Fruit fly (Drosophila melanogaster): ENCODE data around the gene CkIalpha.

CkIalpha gene

dm6 chrX:12666471-12666884 lies 13.1 kb downstream of the CkIalpha start (continued):
- TF ChIP-seq peb (GFP tag; IDR thresholded peaks at IDR 0.05) (peak; percentile 90), seq (GFP tag; IDR thresholded peaks at IDR 0.05) (peak; percentile 93), CG18011 (GFP tag; optimal IDR thresholded peaks at IDR 0.05) (peak; percentile 64), CG17612 (GFP tag; IDR thresholded peaks at IDR 0.05) (peak; percentile 92), gro (GFP tag; optimal IDR thresholded peaks at IDR 0.05) (peak; percentile 79), dan (GFP tag; IDR thresholded peaks at IDR 0.05) (peak; percentile 79; the same call in 1 of the 2 replicates), CG4854 (GFP tag; optimal IDR thresholded peaks at IDR 0.05) (peak; percentile 81), CG6791 (GFP tag; IDR thresholded peaks at IDR 0.05; ENCODE audit: partially characterized antibody) (no peak), CG12299 (tag; optimal IDR thresholded peaks at IDR 0.05) (peak; percentile 94), caup (GFP tag; optimal IDR thresholded peaks at IDR 0.05; ENCODE audit: severe bottlenecking) (peak; percentile 94), onecut (GFP tag; IDR thresholded peaks at IDR 0.05) (peak; percentile 89), corto (GFP tag; optimal IDR thresholded peaks at IDR 0.05) (peak; percentile 90), cas (GFP tag; IDR thresholded peaks at IDR 0.05) (peak; percentile 93), bab2 (GFP tag; optimal IDR thresholded peaks at IDR 0.05) (peak; percentile 91), Atf6 (GFP tag; IDR thresholded peaks at IDR 0.05) (peak; percentile 94), Dll (GFP tag; IDR thresholded peaks at IDR 0.05; ENCODE audit: partially characterized antibody) (no peak), trh (GFP tag; optimal IDR thresholded peaks at IDR 0.05) (peak; percentile 91), Max (GFP tag; optimal IDR thresholded peaks at IDR 0.05) (peak; percentile 93), sc (optimal IDR thresholded peaks at IDR 0.05) (no peak), sc (GFP tag; optimal IDR thresholded peaks at IDR 0.05) (peak; percentile 89), tin (GFP tag; optimal IDR thresholded peaks at IDR 0.05) (peak; percentile 96), Ssrp (tag; optimal IDR thresholded peaks at IDR 0.05) (peak; percentile 97), rib (GFP tag; IDR thresholded peaks at IDR 0.05) (peak; percentile 96), Gsc (GFP tag; IDR thresholded peaks at IDR 0.05) (no peak; the same call in 1 of the 2 replicates), CG13296 (GFP tag; optimal IDR thresholded peaks at IDR 0.05) (peak; percentile 96), fd96Cb (tag; optimal IDR thresholded peaks at IDR 0.05) (peak; percentile 97), CG10147 (GFP tag; optimal IDR thresholded peaks at IDR 0.05) (peak; percentile 93), CG8089 (GFP tag; optimal IDR thresholded peaks at IDR 0.05) (peak; percentile 66), crp (GFP tag; optimal IDR thresholded peaks at IDR 0.05) (peak in 1 of 2 experiments; percentile 48), org-1 (GFP tag; optimal IDR thresholded peaks at IDR 0.05) (peak; percentile 87), maf-S (GFP tag; optimal IDR thresholded peaks at IDR 0.05) (peak; percentile 70), cwo (GFP tag; optimal IDR thresholded peaks at IDR 0.05) (peak; percentile 95), CG10959 (GFP tag; IDR thresholded peaks at IDR 0.05) (peak; percentile 96), CG6683 (GFP tag; optimal IDR thresholded peaks at IDR 0.05) (peak; percentile 84), CG8290 (GFP tag; optimal IDR thresholded peaks at IDR 0.05) (peak; percentile 91), CG8290 (tag; optimal IDR thresholded peaks at IDR 0.05) (peak; percentile 57 to 60), CTCF (GFP tag; optimal IDR thresholded peaks at IDR 0.05) (peak; percentile 32), Ets65A (GFP tag) (peak; percentile 90), lola (GFP tag; optimal IDR thresholded peaks at IDR 0.05) (peak in 1 of 3 experiments; percentile 98), pzg (GFP tag; optimal IDR thresholded peaks at IDR 0.05) (no peak), Scr (GFP tag; IDR thresholded peaks at IDR 0.05; ENCODE audit: partially characterized antibody) (no peak), Dek (tag; optimal IDR thresholded peaks at IDR 0.05) (peak; percentile 96), CG9437 (GFP tag; optimal IDR thresholded peaks at IDR 0.05) (peak; percentile 90), dpn (GFP tag; optimal IDR thresholded peaks at IDR 0.05) (peak; percentile 85 to 95), dysf (GFP tag; IDR thresholded peaks at IDR 0.05) (peak; percentile 97), vfl (GFP tag; optimal IDR thresholded peaks at IDR 0.05) (peak; percentile 68), inv (GFP tag; IDR thresholded peaks at IDR 0.05; ENCODE audit: partially characterized antibody) (no peak), CG9932 (GFP tag; IDR thresholded peaks at IDR 0.05) (peak; percentile 96), unpg (GFP tag; optimal IDR thresholded peaks at IDR 0.05) (peak; percentile 98), eyg (GFP tag; optimal IDR thresholded peaks at IDR 0.05) (no peak), Deaf1 (tag; optimal IDR thresholded peaks at IDR 0.05) (peak; percentile 85)

Measured in whole organism, embryonic.